Worm (Caenorhabditis elegans) whole organism, mixed stage, embryonic: ENCODE data around the gene nsph-1.1.

Experiments used
- nhr-28 ChIP-seq: fragments of 150-350 bp; optimal IDR thresholded peaks from 2 replicates; lab custom pipeline; 2014; ENCODE audit warnings: missing biosample characterization, missing genetic modification characterization
- unc-62 ChIP-seq: fragments of 150-350 bp; optimal IDR thresholded peaks from 2 replicates; lab custom pipeline; 2014; ENCODE audit warnings: missing biosample characterization, missing genetic modification reagents, missing genetic modification characterization

ce11 chrII:8788752-8789151, 22.2 kb downstream of the nsph-1.1 start:
- TF ChIP-seq unc-62 (GFP tag; lab: Kevin White, UChicago) (no peak), nhr-28 (tag; lab: Kevin White, UChicago) (no peak)
